Worm (Caenorhabditis elegans) whole organism, mixed stage, embryonic: ENCODE measurements around the gene clec-6.

Source experiments
- M03D4.4 ChIP-seq: sonication (generic microtip); optimal IDR thresholded peaks from 2 replicates; lab custom pipeline; 2017; ENCODE audit warnings: mild to moderate bottlenecking, missing genetic modification characterization, missing compliant biosample characterization
- bed-3 ChIP-seq: fragments of 200-800 bp; sonication (Bioruptor generic); optimal IDR thresholded peaks from 3 replicates; lab custom pipeline; 2018; ENCODE audit warnings: mild to moderate bottlenecking, missing genetic modification characterization, moderate library complexity, missing compliant biosample characterization
- blmp-1 ChIP-seq: fragments of 150-350 bp; optimal IDR thresholded peaks from 2 replicates; lab custom pipeline; 2014; ENCODE audit warnings: missing biosample characterization, missing genetic modification characterization
- ceh-39 ChIP-seq: fragments of 150-350 bp; optimal IDR thresholded peaks from 2 replicates; lab custom pipeline; 2014; ENCODE audit warnings: missing biosample characterization, missing genetic modification characterization
- ceh-43 ChIP-seq: fragments of 200-800 bp; sonication (Bioruptor generic); optimal IDR thresholded peaks from 2 replicates; lab custom pipeline; 2018; ENCODE audit warnings: mild to moderate bottlenecking, missing genetic modification characterization, moderate library complexity, missing compliant biosample characterization
- ceh-83 ChIP-seq: fragments of 200-800 bp; sonication (Bioruptor generic); optimal IDR thresholded peaks from 2 replicates; lab custom pipeline; 2018; ENCODE audit warnings: mild to moderate bottlenecking, missing genetic modification characterization, missing compliant biosample characterization
- ces-1 ChIP-seq: fragments of 150-350 bp; optimal IDR thresholded peaks from 2 replicates; lab custom pipeline; 2014; ENCODE audit warnings: missing biosample characterization, missing genetic modification reagents, missing genetic modification characterization
- drap-1 ChIP-seq: fragments of 200-800 bp; sonication (Bioruptor generic); optimal IDR thresholded peaks from 3 replicates; lab custom pipeline; 2018; ENCODE audit warnings: mild to moderate bottlenecking, missing genetic modification characterization, missing compliant biosample characterization
- elt-3 ChIP-seq: fragments of 150-350 bp; optimal IDR thresholded peaks from 2 replicates; lab custom pipeline; 2014; ENCODE audit warnings: missing biosample characterization, missing genetic modification characterization
- flh-1 ChIP-seq: fragments of 200-800 bp; sonication (Bioruptor generic); optimal IDR thresholded peaks from 2 replicates; lab custom pipeline; 2018; ENCODE audit warnings: mild to moderate bottlenecking, missing genetic modification characterization, moderate library complexity, missing compliant biosample characterization
- hlh-1 ChIP-seq: fragments of 150-350 bp; optimal IDR thresholded peaks from 2 replicates; lab custom pipeline; 2014; ENCODE audit warnings: missing biosample characterization, missing genetic modification reagents, missing genetic modification characterization
- lin-13 ChIP-seq: fragments of 150-350 bp; optimal IDR thresholded peaks from 2 replicates; lab custom pipeline; 2014; ENCODE audit warnings: missing biosample characterization, missing genetic modification characterization
- lin-32 ChIP-seq: fragments of 200-800 bp; sonication (Bioruptor generic); optimal IDR thresholded peaks from 2 replicates; lab custom pipeline; 2018; ENCODE audit warnings: mild to moderate bottlenecking, missing genetic modification characterization, missing compliant biosample characterization
- lsy-2 ChIP-seq: fragments of 150-350 bp; optimal IDR thresholded peaks from 2 replicates; lab custom pipeline; 2014; ENCODE audit warnings: missing biosample characterization, missing genetic modification characterization
- mab-5 ChIP-seq: fragments of 150-350 bp; optimal IDR thresholded peaks from 2 replicates; lab custom pipeline; 2014; ENCODE audit warnings: missing biosample characterization, missing genetic modification characterization
- mep-1 ChIP-seq: fragments of 150-350 bp; optimal IDR thresholded peaks from 2 replicates; lab custom pipeline; 2017; ENCODE audit warnings: missing biosample characterization, missing genetic modification reagents, missing genetic modification characterization, inconsistent platforms
- mls-2 ChIP-seq: sonication (generic microtip); optimal IDR thresholded peaks from 2 replicates; lab custom pipeline; 2016; ENCODE audit warnings: mild to moderate bottlenecking, missing genetic modification characterization, moderate library complexity, missing compliant biosample characterization
- nhr-12 ChIP-seq: fragments of 150-350 bp; optimal IDR thresholded peaks from 2 replicates; lab custom pipeline; 2014; ENCODE audit warnings: missing biosample characterization, missing genetic modification characterization
- nhr-2 ChIP-seq: fragments of 150-350 bp; optimal IDR thresholded peaks from 2 replicates; lab custom pipeline; 2014; ENCODE audit warnings: missing biosample characterization, missing genetic modification characterization
- nhr-237 ChIP-seq: fragments of 150-350 bp; optimal IDR thresholded peaks from 2 replicates; lab custom pipeline; 2014; ENCODE audit warnings: missing biosample characterization, missing genetic modification characterization
- nhr-28 ChIP-seq: fragments of 150-350 bp; optimal IDR thresholded peaks from 2 replicates; lab custom pipeline; 2014; ENCODE audit warnings: missing biosample characterization, missing genetic modification characterization
- nhr-76 ChIP-seq: sonication (generic microtip); optimal IDR thresholded peaks from 2 replicates; lab custom pipeline; 2017; ENCODE audit warnings: missing biosample characterization, missing genetic modification characterization
- sem-2 ChIP-seq: fragments of 200-800 bp; sonication (Bioruptor generic); optimal IDR thresholded peaks from 2 replicates; lab custom pipeline; 2018; ENCODE audit warnings: mild to moderate bottlenecking, missing genetic modification characterization, missing compliant biosample characterization
- snpc-4 ChIP-seq: fragments of 150-350 bp; optimal IDR thresholded peaks from 2 replicates; lab custom pipeline; 2014; ENCODE audit warnings: missing biosample characterization, missing genetic modification characterization
- tbx-8 ChIP-seq: fragments of 200-800 bp; sonication (Bioruptor generic); optimal IDR thresholded peaks from 2 replicates; lab custom pipeline; 2018; ENCODE audit warnings: mild to moderate bottlenecking, missing genetic modification characterization, moderate library complexity, missing compliant biosample characterization
- unc-120 ChIP-seq: sonication (generic microtip); optimal IDR thresholded peaks from 2 replicates; lab custom pipeline; 2017; ENCODE audit warnings: missing genetic modification characterization, missing compliant biosample characterization; ENCODE audit not compliant: poor library complexity, severe bottlenecking
- unc-39 ChIP-seq: fragments of 150-350 bp; optimal IDR thresholded peaks from 2 replicates; lab custom pipeline; 2014; ENCODE audit warnings: missing biosample characterization, missing genetic modification characterization
- unc-62 ChIP-seq: fragments of 150-350 bp; optimal IDR thresholded peaks from 2 replicates; lab custom pipeline; 2014; ENCODE audit warnings: missing biosample characterization, missing genetic modification reagents, missing genetic modification characterization
- zip-8 ChIP-seq: fragments of 150-350 bp; optimal IDR thresholded peaks from 2 replicates; lab custom pipeline; 2014; ENCODE audit warnings: missing biosample characterization, missing genetic modification characterization
- ztf-11 ChIP-seq: fragments of 150-350 bp; optimal IDR thresholded peaks from 2 replicates; lab custom pipeline; 2014; ENCODE audit warnings: missing biosample characterization, missing genetic modification characterization

clec-6 gene

ce11 chrIII:4887291-4887690, at the start of gene clec-6:
Gene clec-6 (minus strand): TSS chrIII:4887444.
- TF ChIP-seq ceh-39 (tag; lab: Kevin White, UChicago) = no peak
- no peak for TF ChIP-seq ceh-43
- TF ChIP-seq nhr-12 = no peak
- TF ChIP-seq elt-3 (tag; lab: Kevin White, UChicago) = no peak

ce11 chrIII:4937022-4937421, 49.8 kb upstream of the clec-6 start, which contains the start of gene fsn-1:
Gene fsn-1 (plus strand): TSS chrIII:4937322.
- TF ChIP-seq elt-3 (tag; lab: Kevin White, UChicago) = no peak
- no peak for TF ChIP-seq unc-39 (tag; lab: Kevin White, UChicago)
- no peak for TF ChIP-seq lin-32 (GFP tag; lab: Kevin White, UChicago)
- TF ChIP-seq hlh-1 (tag; lab: Kevin White, UChicago) = no peak
- TF ChIP-seq blmp-1 (tag; lab: Kevin White, UChicago) = no peak
- TF ChIP-seq unc-62 = no peak
- TF ChIP-seq snpc-4 = no peak
- TF ChIP-seq lsy-2 (tag; lab: Kevin White, UChicago) = no peak
- no peak for TF ChIP-seq bed-3 (GFP tag; lab: Kevin White, UChicago)
- no peak for TF ChIP-seq unc-120 (tag; lab: Kevin White, UChicago)
- TF ChIP-seq, all 35 proteins: peak for 0

ce11 chrIII:4934896-4935628, 47.8 kb upstream of the clec-6 start, which contains the start of gene mrps-18C:
Gene mrps-18C (plus strand): TSS chrIII:4935578.
- TF ChIP-seq M03D4.4 (tag; lab: Kevin White, UChicago) = no peak
- TF ChIP-seq lin-13 (tag; lab: Kevin White, UChicago) = no peak
- no peak for TF ChIP-seq ces-1
- no peak for TF ChIP-seq lin-32 (GFP tag; lab: Kevin White, UChicago)
- TF ChIP-seq mep-1 (tag; lab: Kevin White, UChicago) = no peak
- no peak for TF ChIP-seq nhr-237 (tag; lab: Kevin White, UChicago)
- TF ChIP-seq snpc-4 = no peak
- TF ChIP-seq unc-120 (tag; lab: Kevin White, UChicago) = no peak
- TF ChIP-seq mls-2 (tag; lab: Kevin White, UChicago) = no peak
- no peak for TF ChIP-seq nhr-2 (tag; lab: Kevin White, UChicago)
- TF ChIP-seq lsy-2 (tag; lab: Kevin White, UChicago) = no peak
- TF ChIP-seq blmp-1 (tag; lab: Kevin White, UChicago) = no peak
- no peak for TF ChIP-seq zip-8 (tag; lab: Kevin White, UChicago)
- no peak for TF ChIP-seq sem-2 (GFP tag; lab: Kevin White, UChicago)
- TF ChIP-seq nhr-28 (tag; lab: Kevin White, UChicago) = no peak
- TF ChIP-seq nhr-76 (tag; lab: Kevin White, UChicago) = no peak
- no peak for TF ChIP-seq mab-5 (tag; lab: Kevin White, UChicago)
- no peak for TF ChIP-seq hlh-1 (tag; lab: Kevin White, UChicago)
- TF ChIP-seq, all 35 proteins: peak for 0

ce11 chrIII:4932203-4932699, 45.0 kb upstream of the clec-6 start, which contains the start of the genes C26E6.12 and eri-9:
Gene C26E6.12 (minus strand): TSS chrIII:4932253.
Gene eri-9 (plus strand): TSS chrIII:4932450.
- TF ChIP-seq snpc-4 (no peak), lin-13 (tag; lab: Kevin White, UChicago) (no peak), hlh-1 (tag; lab: Kevin White, UChicago) (no peak), nhr-76 (tag; lab: Kevin White, UChicago) (no peak), unc-62 (no peak), unc-120 (tag; lab: Kevin White, UChicago) (no peak), flh-1 (GFP tag; lab: Kevin White, UChicago) (no peak), tbx-8 (GFP tag; lab: Kevin White, UChicago) (no peak), ceh-43 (no peak), ztf-11 (tag; lab: Kevin White, UChicago) (no peak), ceh-83 (GFP tag; lab: Kevin White, UChicago) (no peak), sem-2 (GFP tag; lab: Kevin White, UChicago) (no peak), drap-1 (no peak)
- TF ChIP-seq, all 35 proteins: peak for 0
